Fruit fly (Drosophila melanogaster) S2 (cell line): Measurements from ENCODE around the gene Mgat3.
"Not testable (repeated sequence)": the region's sequence is repeated elsewhere in the genome, so short reads cannot be mapped to it uniquely, and the experiment has no call there.

Experiments
- CG8478 ChIP-seq: fragments of >200 bp; optimal IDR thresholded peaks from 2 replicates; lab custom pipeline; 2018
- CTCF ChIP-seq, 2 experiments: fragments of >200 bp; optimal IDR thresholded peaks; 2 replicates each; lab custom pipeline; 2018

Mgat3 gene

dm6 chr2L:13182415-13182814 lies at the start of gene Mgat3:
TSS of gene Mgat3 (minus strand) at chr2L:13182596.
- no peak for TF ChIP-seq CTCF (optimal IDR thresholded peaks at IDR 0.05; lab: Kevin White, UChicago)
- TF ChIP-seq CG8478, result no peak

dm6 chr2L:13231739-13232138 lies 49.3 kb upstream of the Mgat3 start, which contains the start of gene Prosalpha6T:
TSS of gene Prosalpha6T (plus strand) at chr2L:13232039.
- TF ChIP-seq CTCF (optimal IDR thresholded peaks at IDR 0.05; lab: Kevin White, UChicago), result no peak
- no peak for TF ChIP-seq CG8478

dm6 chr2L:13229388-13229882 lies 47.0 kb upstream of the Mgat3 start, which contains the start of gene CG16815:
TSS of gene CG16815 (plus strand) at chr2L:13229832.
- TF ChIP-seq CG8478 (no peak), CTCF (optimal IDR thresholded peaks at IDR 0.05; lab: Kevin White, UChicago) (no peak)

- TF ChIP-seq CG8478, result no peak
- no peak for TF ChIP-seq CTCF (optimal IDR thresholded peaks at IDR 0.05; lab: Kevin White, UChicago)
Observed at dm6 chr2L:13227242-13227641, 44.8 kb upstream of the Mgat3 start, which contains the start of gene CG16813. TSS of gene CG16813 (plus strand) at chr2L:13227529.

- TF ChIP-seq CTCF (optimal IDR thresholded peaks at IDR 0.05; lab: Kevin White, UChicago), result no peak
Observed at dm6 chr2L:13225225-13225840, 42.9 kb upstream of the Mgat3 start, which contains the start of gene CG15480. TSS of gene CG15480 (minus strand) at chr2L:13225275.

dm6 chr2L:13222225-13222648 lies 39.8 kb upstream of the Mgat3 start, which contains the start of the genes Ski6 and CG16812:
TSS of gene Ski6 (minus strand) at chr2L:13222429.
TSS of gene CG16812 (plus strand) at chr2L:13222587.
- TF ChIP-seq CG8478, result no peak
- no peak for TF ChIP-seq CTCF (optimal IDR thresholded peaks at IDR 0.05; lab: Kevin White, UChicago)

- no peak for TF ChIP-seq CG8478
- TF ChIP-seq CTCF (optimal IDR thresholded peaks at IDR 0.05; lab: Kevin White, UChicago), result no peak
Observed at dm6 chr2L:13219281-13220092, 37.1 kb upstream of the Mgat3 start, which contains the start of the genes CG9426 and mRF1. TSS of gene CG9426 (minus strand) at chr2L:13219923. TSS of gene mRF1 (plus strand) at chr2L:13219979.

- TF ChIP-seq CTCF (optimal IDR thresholded peaks at IDR 0.05; lab: Kevin White, UChicago), result no peak
- TF ChIP-seq CG8478, result no peak
Observed at dm6 chr2L:13215010-13215409, 32.6 kb upstream of the Mgat3 start, which contains the start of gene kek4. TSS of gene kek4 (minus strand) at chr2L:13215350.

- not testable (repeated sequence) for TF ChIP-seq CTCF (optimal IDR thresholded peaks at IDR 0.05; lab: Kevin White, UChicago); CG8478
Observed at dm6 chr2L:13211764-13212265, 29.4 kb upstream of the Mgat3 start, which contains the start of gene CG15482. TSS of gene CG15482 (minus strand) at chr2L:13211814.

dm6 chr2L:13206857-13207463 lies 24.6 kb upstream of the Mgat3 start:
- TF ChIP-seq CTCF (optimal IDR thresholded peaks at IDR 0.05; lab: Kevin White, UChicago) (no peak), CG8478 (no peak)

dm6 chr2L:13206077-13206668 lies 23.8 kb upstream of the Mgat3 start:
- TF ChIP-seq CTCF (optimal IDR thresholded peaks at IDR 0.05; lab: Kevin White, UChicago) (no peak), CG8478 (no peak)

- TF ChIP-seq CTCF (optimal IDR thresholded peaks at IDR 0.05; lab: Kevin White, UChicago) (no peak), CG8478 (no peak)
Observed at dm6 chr2L:13205256-13205655, 22.9 kb upstream of the Mgat3 start.

dm6 chr2L:13204151-13204550 lies 21.8 kb upstream of the Mgat3 start:
- TF ChIP-seq CTCF (optimal IDR thresholded peaks at IDR 0.05; lab: Kevin White, UChicago) (no peak), CG8478 (no peak)

dm6 chr2L:13203437-13204137 lies 21.2 kb upstream of the Mgat3 start, which contains the start of gene Pect:
TSS of gene Pect (plus strand) at chr2L:13203762.
- no peak for TF ChIP-seq CTCF (optimal IDR thresholded peaks at IDR 0.05; lab: Kevin White, UChicago)
- TF ChIP-seq CG8478, result no peak
